Fruit fly (Drosophila melanogaster) whole organism, prepupa: ENCODE measurements around the gene Blos3.
A peak's percentile ranks its signal among the peaks of the same experiment; 100 is the strongest.

Source experiments
- Blimp-1 ChIP-seq: fragments of 200-800 bp; sonication (Bioruptor generic); optimal IDR thresholded peaks from 3 replicates; lab custom pipeline; 2017; ENCODE audit warnings: missing biosample characterization, missing genetic modification characterization, mild to moderate bottlenecking, moderate library complexity, missing genetic modification reagents
- CG10631 ChIP-seq: fragments of 200-800 bp; sonication (Bioruptor generic); optimal IDR thresholded peaks from 2 replicates; lab custom pipeline; 2016; ENCODE audit warnings: missing biosample characterization, missing genetic modification characterization
- CG10669 ChIP-seq: fragments of 200-800 bp; sonication (Bioruptor generic); optimal IDR thresholded peaks from 3 replicates; lab custom pipeline; 2018; ENCODE audit warnings: missing biosample characterization, mild to moderate bottlenecking, missing genetic modification characterization, moderate library complexity
- CG11294 ChIP-seq: fragments of 200-800 bp; sonication (Bioruptor generic); IDR thresholded peaks from 2 replicates; pipeline ENCODE4 v1.3.6; 2022; ENCODE audit warnings: missing biosample characterization, missing genetic modification characterization
- CG11762 ChIP-seq: fragments of 200-800 bp; sonication (Bioruptor generic); optimal IDR thresholded peaks from 3 replicates; lab custom pipeline; 2016; ENCODE audit warnings: missing biosample characterization, missing genetic modification characterization; ENCODE audit not compliant: insufficient read depth
- CG11902 ChIP-seq: fragments of 200-800 bp; sonication (Bioruptor generic); optimal IDR thresholded peaks from 3 replicates; lab custom pipeline; 2016; ENCODE audit warnings: missing biosample characterization, missing genetic modification characterization
- CG15336 ChIP-seq: fragments of 200-800 bp; sonication (Bioruptor generic); IDR thresholded peaks from 2 replicates; pipeline ENCODE4 v1.3.6; 2022; ENCODE audit warnings: missing biosample characterization, missing genetic modification characterization
- CG1621 ChIP-seq: fragments of 200-800 bp; sonication (Bioruptor generic); optimal IDR thresholded peaks from 3 replicates; lab custom pipeline; 2018; ENCODE audit warnings: missing biosample characterization, mild to moderate bottlenecking, missing genetic modification characterization
- CG16779 ChIP-seq: fragments of 200-800 bp; sonication (Bioruptor generic); optimal IDR thresholded peaks from 3 replicates; lab custom pipeline; 2017; ENCODE audit warnings: missing biosample characterization, mild to moderate bottlenecking, missing genetic modification characterization
- CG3032 ChIP-seq: fragments of 200-800 bp; optimal IDR thresholded peaks from 2 replicates; lab custom pipeline; 2019; ENCODE audit warnings: missing biosample characterization, mild to moderate bottlenecking, missing genetic modification characterization, moderate library complexity
- CG31627 ChIP-seq: fragments of 200-800 bp; sonication (Bioruptor generic); optimal IDR thresholded peaks from 3 replicates; lab custom pipeline; 2016; ENCODE audit warnings: missing biosample characterization, missing genetic modification characterization
- CG34406 ChIP-seq: fragments of 200-800 bp; sonication (Bioruptor generic); optimal IDR thresholded peaks from 3 replicates; lab custom pipeline; 2016; ENCODE audit warnings: missing biosample characterization, missing genetic modification characterization
- CG4318 ChIP-seq: fragments of 200-800 bp; sonication (Bioruptor generic); optimal IDR thresholded peaks from 3 replicates; lab custom pipeline; 2017; ENCODE audit warnings: missing biosample characterization, mild to moderate bottlenecking, missing genetic modification characterization
- CG6276 ChIP-seq: fragments of 200-800 bp; sonication (Bioruptor generic); optimal IDR thresholded peaks from 2 replicates; lab custom pipeline; 2017; ENCODE audit warnings: missing biosample characterization, mild to moderate bottlenecking, missing genetic modification characterization
- CG6792 ChIP-seq: fragments of 200-800 bp; sonication (Bioruptor generic); optimal IDR thresholded peaks from 3 replicates; lab custom pipeline; 2016; ENCODE audit warnings: missing biosample characterization, missing genetic modification characterization
- CG6808 ChIP-seq: fragments of 200-800 bp; sonication (Bioruptor generic); optimal IDR thresholded peaks from 3 replicates; lab custom pipeline; 2017; ENCODE audit warnings: missing biosample characterization, missing genetic modification characterization, mild to moderate bottlenecking, moderate library complexity, missing genetic modification reagents
- CG7368 ChIP-seq: fragments of 200-800 bp; sonication (Bioruptor generic); optimal IDR thresholded peaks from 3 replicates; lab custom pipeline; 2016; ENCODE audit warnings: missing biosample characterization, missing genetic modification characterization
- CG8119 ChIP-seq: fragments of 200-800 bp; sonication (Bioruptor generic); IDR thresholded peaks from 3 replicates; pipeline ENCODE4 v1.3.6; 2022; ENCODE audit warnings: missing biosample characterization, missing genetic modification characterization
- CG8319 ChIP-seq: fragments of 200-800 bp; sonication (Bioruptor generic); optimal IDR thresholded peaks from 3 replicates; lab custom pipeline; 2016; ENCODE audit warnings: missing biosample characterization, missing genetic modification characterization
- CG8632 ChIP-seq: fragments of 200-800 bp; sonication (Bioruptor generic); optimal IDR thresholded peaks from 3 replicates; lab custom pipeline; 2016; ENCODE audit warnings: missing biosample characterization, missing genetic modification characterization
- CG9139 ChIP-seq: fragments of 200-800 bp; sonication (Bioruptor generic); optimal IDR thresholded peaks from 3 replicates; lab custom pipeline; 2017; ENCODE audit warnings: missing biosample characterization, mild to moderate bottlenecking, missing genetic modification characterization
- Eip78C ChIP-seq: fragments of 200-800 bp; sonication (Bioruptor generic); peaks from one replicate; lab custom pipeline; 2016; ENCODE audit warnings: missing biosample characterization, missing genetic modification characterization
- Eip93F ChIP-seq: fragments of 200-800 bp; sonication (Bioruptor generic); optimal IDR thresholded peaks from 2 replicates; lab custom pipeline; 2016; ENCODE audit warnings: missing biosample characterization, mild to moderate bottlenecking, missing genetic modification characterization
- Ets21C ChIP-seq: fragments of 200-800 bp; sonication (Bioruptor generic); optimal IDR thresholded peaks from 3 replicates; lab custom pipeline; 2016; ENCODE audit warnings: missing biosample characterization, missing genetic modification characterization
- Ets96B ChIP-seq: fragments of 200-800 bp; optimal IDR thresholded peaks from 2 replicates; lab custom pipeline; 2019; ENCODE audit warnings: missing biosample characterization, mild to moderate bottlenecking, missing genetic modification characterization, moderate library complexity
- Gug ChIP-seq: fragments of 200-800 bp; sonication (Bioruptor generic); IDR thresholded peaks from 2 replicates; pipeline ENCODE4 v1.3.6; 2022; ENCODE audit warnings: missing biosample characterization, missing genetic modification characterization
- Hr39 ChIP-seq: fragments of 200-800 bp; sonication (Bioruptor generic); optimal IDR thresholded peaks from 2 replicates; lab custom pipeline; 2016; ENCODE audit warnings: missing biosample characterization, missing genetic modification characterization
- Hr4 ChIP-seq: fragments of 200-800 bp; sonication (Bioruptor generic); optimal IDR thresholded peaks from 3 replicates; lab custom pipeline; 2016; ENCODE audit warnings: missing biosample characterization, missing genetic modification characterization
- Lpt ChIP-seq: fragments of 200-800 bp; sonication (Bioruptor generic); optimal IDR thresholded peaks from 3 replicates; lab custom pipeline; 2016; ENCODE audit warnings: missing biosample characterization, missing genetic modification characterization
- Met ChIP-seq: fragments of 200-800 bp; sonication (Bioruptor generic); optimal IDR thresholded peaks from 3 replicates; lab custom pipeline; 2016; ENCODE audit warnings: missing biosample characterization, missing genetic modification characterization
- OdsH ChIP-seq: fragments of 200-800 bp; sonication (Bioruptor generic); optimal IDR thresholded peaks from 3 replicates; lab custom pipeline; 2016; ENCODE audit warnings: missing biosample characterization, missing genetic modification characterization
- Smox ChIP-seq: fragments of 200-800 bp; sonication (Bioruptor generic); optimal IDR thresholded peaks from 3 replicates; lab custom pipeline; 2016; ENCODE audit warnings: missing biosample characterization, missing genetic modification characterization
- Sox102F ChIP-seq: fragments of 200-800 bp; sonication (Bioruptor generic); optimal IDR thresholded peaks from 2 replicates; lab custom pipeline; 2016; ENCODE audit warnings: missing biosample characterization, mild to moderate bottlenecking, missing genetic modification characterization
- Sox14 ChIP-seq: fragments of 200-800 bp; sonication (Bioruptor generic); optimal IDR thresholded peaks from 3 replicates; lab custom pipeline; 2016; ENCODE audit warnings: missing biosample characterization, missing genetic modification characterization
- Sox15 ChIP-seq: fragments of 200-800 bp; sonication (Bioruptor generic); optimal IDR thresholded peaks from 3 replicates; lab custom pipeline; 2016; ENCODE audit warnings: missing biosample characterization, missing genetic modification characterization
- achi ChIP-seq: fragments of 200-800 bp; sonication (Bioruptor generic); optimal IDR thresholded peaks from 3 replicates; lab custom pipeline; 2016; ENCODE audit warnings: missing biosample characterization, missing genetic modification characterization
- acj6 ChIP-seq: fragments of 200-800 bp; sonication (Bioruptor generic); optimal IDR thresholded peaks from 3 replicates; lab custom pipeline; 2016; ENCODE audit warnings: missing biosample characterization, missing genetic modification characterization
- cyc ChIP-seq: fragments of 200-800 bp; sonication (Bioruptor generic); optimal IDR thresholded peaks from 3 replicates; lab custom pipeline; 2016; ENCODE audit warnings: missing biosample characterization, missing genetic modification characterization
- dac ChIP-seq: fragments of 200-800 bp; sonication (Bioruptor generic); optimal IDR thresholded peaks from 2 replicates; lab custom pipeline; 2017; ENCODE audit warnings: missing biosample characterization, mild to moderate bottlenecking, missing genetic modification characterization
- eg ChIP-seq: fragments of 200-800 bp; sonication (Bioruptor generic); IDR thresholded peaks from 3 replicates; pipeline ENCODE4 v1.3.6; 2022; ENCODE audit warnings: missing biosample characterization, missing genetic modification characterization
- esn ChIP-seq: fragments of 200-800 bp; sonication (Bioruptor generic); optimal IDR thresholded peaks from 2 replicates; lab custom pipeline; 2016; ENCODE audit warnings: missing biosample characterization, mild to moderate bottlenecking, missing genetic modification characterization, moderate library complexity
- fd59A ChIP-seq: fragments of 200-800 bp; sonication (Bioruptor generic); optimal IDR thresholded peaks from 2 replicates; lab custom pipeline; 2017; ENCODE audit warnings: missing biosample characterization, mild to moderate bottlenecking, missing genetic modification characterization, missing genetic modification reagents
- fd85E ChIP-seq: fragments of 200-800 bp; sonication (Bioruptor generic); optimal IDR thresholded peaks from 3 replicates; lab custom pipeline; 2016; ENCODE audit warnings: missing biosample characterization, missing genetic modification characterization
- fkh ChIP-seq: fragments of 200-800 bp; sonication (Bioruptor generic); optimal IDR thresholded peaks from 3 replicates; lab custom pipeline; 2017; ENCODE audit warnings: missing biosample characterization, mild to moderate bottlenecking, missing genetic modification characterization, moderate library complexity
- lz ChIP-seq: fragments of 200-800 bp; sonication (Bioruptor generic); optimal IDR thresholded peaks from 3 replicates; lab custom pipeline; 2016; ENCODE audit warnings: missing biosample characterization, missing genetic modification characterization
- net ChIP-seq: fragments of 200-800 bp; sonication (Bioruptor generic); optimal IDR thresholded peaks from 3 replicates; lab custom pipeline; 2016; ENCODE audit warnings: missing biosample characterization, missing genetic modification characterization
- pdm3 ChIP-seq: fragments of 200-800 bp; sonication (Bioruptor generic); optimal IDR thresholded peaks from 3 replicates; lab custom pipeline; 2016; ENCODE audit warnings: missing biosample characterization, missing genetic modification characterization
- salr ChIP-seq, 2 experiments: fragments of 200-800 bp; sonication (Bioruptor generic); optimal IDR thresholded peaks; 3 replicates each; lab custom pipeline; 2016 to 2018; ENCODE audit warnings: missing biosample characterization in 2 of 2, missing genetic modification characterization in 2 of 2, mild to moderate bottlenecking in 1 of 2
- spab ChIP-seq: fragments of 200-800 bp; sonication (Bioruptor generic); optimal IDR thresholded peaks from 2 replicates; lab custom pipeline; 2017; ENCODE audit warnings: missing biosample characterization, mild to moderate bottlenecking, missing genetic modification characterization, missing genetic modification reagents
- ss ChIP-seq, 2 experiments: fragments of 200-800 bp; sonication (Bioruptor generic); optimal IDR thresholded peaks; 2 replicates in 1 of 2; 3 replicates in 1 of 2; lab custom pipeline; 2017 to 2018; ENCODE audit warnings: mild to moderate bottlenecking in 2 of 2, missing biosample characterization in 2 of 2, missing genetic modification characterization in 2 of 2, moderate library complexity in 1 of 2
- svp ChIP-seq: fragments of 200-800 bp; sonication (Bioruptor generic); peaks from one replicate; lab custom pipeline; 2016; ENCODE audit warnings: missing biosample characterization, missing genetic modification characterization
- topi ChIP-seq: fragments of 200-800 bp; sonication (Bioruptor generic); optimal IDR thresholded peaks from 3 replicates; lab custom pipeline; 2016; ENCODE audit warnings: missing biosample characterization, missing genetic modification characterization
- vri ChIP-seq: fragments of 200-800 bp; sonication (Bioruptor generic); optimal IDR thresholded peaks from 3 replicates; lab custom pipeline; 2016; ENCODE audit warnings: missing biosample characterization, mild to moderate bottlenecking, missing genetic modification characterization

Gene Blos3

DNA sequence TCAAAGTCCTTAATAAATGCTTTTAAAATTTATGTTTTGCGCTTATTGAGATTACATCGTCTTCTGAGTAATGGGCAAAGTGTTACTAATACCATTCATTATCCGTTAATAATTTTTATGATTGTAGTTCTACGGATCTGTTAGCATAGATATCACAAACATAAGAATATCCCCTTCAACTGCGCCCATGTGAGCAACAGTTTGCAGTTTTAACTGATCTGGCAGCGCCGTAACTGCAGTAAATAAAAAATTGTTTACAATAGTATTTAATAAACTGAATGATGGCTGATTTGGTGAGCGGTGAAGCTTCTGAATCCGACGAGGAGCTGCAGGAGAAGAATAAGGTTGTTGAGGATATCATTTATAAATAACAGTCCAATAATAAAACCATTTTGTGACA is at the start of gene Blos3:
TSS of gene Blos3 (plus strand) at position 198 of the 400 bp plus-strand sequence.
- TF ChIP-seq fd59A (GFP tag; lab: Kevin White, UChicago) = no peak
- TF ChIP-seq CG34406 = no peak
- TF ChIP-seq CG4318 (GFP tag; lab: Kevin White, UChicago) = no peak
- TF ChIP-seq CG16779 (tag; lab: Kevin White, UChicago) = no peak
- TF ChIP-seq OdsH (GFP tag; lab: Kevin White, UChicago) = no peak
- TF ChIP-seq Sox14 (GFP tag; lab: Kevin White, UChicago) = peak; percentile 58
- peak; percentile 68 for TF ChIP-seq Hr39 (GFP tag; lab: Kevin White, UChicago)
- no peak for TF ChIP-seq ss (GFP tag; optimal IDR thresholded peaks at IDR 0.05; lab: Kevin White, UChicago)
- no peak for TF ChIP-seq CG6276 (GFP tag; lab: Kevin White, UChicago)
- TF ChIP-seq Ets96B (tag; lab: Kevin White, UChicago) = peak; percentile 20
- TF ChIP-seq CG10631 (GFP tag; lab: Kevin White, UChicago) = peak; percentile 78
- no peak for TF ChIP-seq CG8632 (GFP tag; lab: Kevin White, UChicago)
- peak; percentile 47; the same call in 1 of the 3 replicates for TF ChIP-seq CG8119 (GFP tag; lab: Robert Waterston, UW)
- TF ChIP-seq cyc (GFP tag; lab: Kevin White, UChicago) = peak; percentile 63
- TF ChIP-seq svp (GFP tag; lab: Kevin White, UChicago) = no peak
- TF ChIP-seq CG11294 = no peak
- TF ChIP-seq eg (GFP tag; lab: Robert Waterston, UW) = no peak; the same call in 2 of the 3 replicates
- TF ChIP-seq Hr4 (GFP tag; lab: Kevin White, UChicago) = no peak
- peak; percentile 43 for TF ChIP-seq CG1621 (tag; lab: Kevin White, UChicago)
- TF ChIP-seq Sox102F = no peak
- no peak for TF ChIP-seq spab
- peak; percentile 41 for TF ChIP-seq CG11902
- peak; percentile 50 for TF ChIP-seq CG6792 (GFP tag; lab: Kevin White, UChicago)
- TF ChIP-seq CG31627 (GFP tag; lab: Kevin White, UChicago) = peak; percentile 77
- peak; percentile 85 for TF ChIP-seq fkh (GFP tag; lab: Kevin White, UChicago)
- TF ChIP-seq esn (GFP tag; lab: Kevin White, UChicago) = peak; percentile 80
- no peak for TF ChIP-seq Ets21C (GFP tag; lab: Kevin White, UChicago)
- no peak for TF ChIP-seq CG11762 (GFP tag; lab: Kevin White, UChicago)
- TF ChIP-seq fd85E (GFP tag; lab: Kevin White, UChicago) = peak; percentile 2
- TF ChIP-seq CG10669 (GFP tag; lab: Kevin White, UChicago) = no peak
- peak; percentile 11 for TF ChIP-seq CG8319 (GFP tag; lab: Kevin White, UChicago)
- peak; percentile 40 for TF ChIP-seq Sox15 (GFP tag; lab: Kevin White, UChicago)
- TF ChIP-seq CG6808 (GFP tag; lab: Kevin White, UChicago) = no peak
- no peak for TF ChIP-seq vri (GFP tag; lab: Kevin White, UChicago)
- TF ChIP-seq topi = no peak
- TF ChIP-seq Smox (GFP tag; lab: Kevin White, UChicago) = no peak
- TF ChIP-seq Met = no peak
- no peak for TF ChIP-seq Lpt (GFP tag; lab: Kevin White, UChicago)
- peak; percentile 40 for TF ChIP-seq CG3032
- peak; percentile 91 for TF ChIP-seq Eip78C (GFP tag; lab: Kevin White, UChicago)
- TF ChIP-seq Blimp-1 = no peak
- TF ChIP-seq net (GFP tag; lab: Kevin White, UChicago) = no peak
- peak; percentile 52 for TF ChIP-seq acj6 (GFP tag; lab: Kevin White, UChicago)
- no peak for TF ChIP-seq pdm3
- TF ChIP-seq salr (GFP tag; optimal IDR thresholded peaks at IDR 0.05; lab: Kevin White, UChicago) = no peak
- TF ChIP-seq Eip93F (GFP tag; lab: Kevin White, UChicago) = peak; percentile 16
- TF ChIP-seq achi (GFP tag; lab: Kevin White, UChicago) = no peak
- TF ChIP-seq CG7368 (GFP tag; lab: Kevin White, UChicago) = no peak
- TF ChIP-seq Gug = no peak
- peak; percentile 69 for TF ChIP-seq lz (GFP tag; lab: Kevin White, UChicago)
- no peak for TF ChIP-seq dac (GFP tag; lab: Kevin White, UChicago)
- peak; percentile 42; the same call in 1 of the 2 replicates for TF ChIP-seq CG15336 (GFP tag; lab: Robert Waterston, UW)
- no peak for TF ChIP-seq CG9139 (GFP tag; lab: Kevin White, UChicago)
